Worm (Caenorhabditis elegans) whole organism, early embryonic: Measurements from ENCODE around the gene pdi-2.

Source experiments
- F13C5.2 ChIP-seq: sonication (generic microtip); optimal IDR thresholded peaks from 2 replicates; lab custom pipeline; 2017; ENCODE audit warnings: mild to moderate bottlenecking, missing genetic modification characterization, inconsistent platforms, missing compliant biosample characterization
- aly-1 ChIP-seq: sonication (generic microtip); optimal IDR thresholded peaks from 2 replicates; lab custom pipeline; 2016; ENCODE audit warnings: missing genetic modification characterization, missing compliant biosample characterization
- ama-1 ChIP-seq: fragments of 150-350 bp; optimal IDR thresholded peaks from 2 replicates; lab custom pipeline; 2014
- ceh-36 ChIP-seq: sonication (generic microtip); optimal IDR thresholded peaks from 2 replicates; lab custom pipeline; 2016; ENCODE audit warnings: missing genetic modification characterization, inconsistent platforms, missing compliant biosample characterization
- flt-1 ChIP-seq: fragments of 200-800 bp; sonication (Bioruptor generic); IDR thresholded peaks from 2 replicates; pipeline ENCODE4 v1.3.6; 2022; ENCODE audit warnings: missing genetic modification characterization, missing compliant biosample characterization
- hmbx-1 ChIP-seq: sonication (generic microtip); optimal IDR thresholded peaks from 2 replicates; lab custom pipeline; 2016; ENCODE audit warnings: mild to moderate bottlenecking, missing genetic modification characterization, missing compliant biosample characterization
- hmg-4 ChIP-seq: fragments of 200-800 bp; sonication (Bioruptor generic); optimal IDR thresholded peaks from 2 replicates; lab custom pipeline; 2018; ENCODE audit warnings: mild to moderate bottlenecking, missing genetic modification characterization, missing compliant biosample characterization
- scrt-1 ChIP-seq: fragments of 200-800 bp; sonication (Bioruptor generic); IDR thresholded peaks from 2 replicates; pipeline ENCODE4 v1.3.6; 2022; ENCODE audit warnings: missing genetic modification characterization, missing compliant biosample characterization
- sea-1 ChIP-seq: fragments of 200-800 bp; sonication (Bioruptor generic); conservative IDR thresholded peaks from 2 replicates; pipeline ENCODE4 v1.3.6; 2022; ENCODE audit warnings: missing genetic modification characterization, missing compliant biosample characterization
- tbx-11 ChIP-seq: fragments of 200-800 bp; sonication (Bioruptor generic); IDR thresholded peaks from 2 replicates; pipeline ENCODE4 v1.3.6; 2022; ENCODE audit warnings: missing genetic modification characterization, missing compliant biosample characterization
- tbx-37 ChIP-seq: fragments of 200-800 bp; sonication (Bioruptor generic); conservative IDR thresholded peaks from 2 replicates; pipeline ENCODE4 v1.3.6; 2022; ENCODE audit warnings: missing genetic modification reagents, missing genetic modification characterization, missing compliant biosample characterization

DNA sequence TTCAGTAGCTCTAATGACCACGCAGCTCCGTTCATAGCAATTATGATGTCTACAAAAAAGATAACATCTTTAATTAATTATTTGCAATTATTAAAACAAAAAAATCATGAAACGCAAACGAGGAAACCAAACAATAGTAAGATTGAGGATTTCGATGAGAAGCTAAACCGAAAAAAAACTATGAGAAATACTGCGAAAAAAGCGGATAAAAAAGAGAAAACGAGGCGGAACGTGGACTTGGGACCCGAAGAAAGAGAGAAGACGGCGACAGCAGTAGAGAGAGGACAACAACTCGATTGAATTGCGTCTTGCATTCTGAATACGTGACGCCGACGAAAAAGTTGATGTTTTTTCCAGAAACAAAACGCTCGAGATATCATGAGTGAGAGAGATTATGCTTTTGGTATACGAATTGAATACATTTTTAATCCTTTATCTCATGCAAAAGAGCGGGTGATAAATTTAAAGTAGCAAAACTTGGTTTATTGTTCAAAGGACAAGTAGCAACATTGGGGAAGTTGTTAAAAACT is 35.1 kb upstream of the pdi-2 start, which contains the start of gene ncr-1:
- TF ChIP-seq ama-1 (lab: Kevin White, UChicago) (no peak), scrt-1 (GFP tag; lab: Robert Waterston, UW) (no peak), tbx-11 (no peak), hmbx-1 (tag; lab: Kevin White, UChicago) (no peak), ceh-36 (no peak), tbx-37 (GFP tag; lab: Robert Waterston, UW) (no peak), flt-1 (GFP tag; lab: Robert Waterston, UW) (no peak), F13C5.2 (tag; lab: Kevin White, UChicago) (no peak), aly-1 (tag; lab: Kevin White, UChicago) (no peak), sea-1 (GFP tag; lab: Robert Waterston, UW) (no peak), hmg-4 (GFP tag; lab: Kevin White, UChicago) (no peak)
